Fruit fly (Drosophila melanogaster): Measurements from ENCODE around the gene CG14024.
A peak's percentile ranks its signal among the peaks of the same experiment; 100 is the strongest.

Gene CG14024

dm6 chr2L:5314630-5315159, at the start of gene CG14024:
TSS of gene CG14024 (minus strand) at chr2L:5314895.
- TF ChIP-seq Dll (optimal IDR thresholded peaks at IDR 0.05) (peak; percentile 44), CG8478 (optimal IDR thresholded peaks at IDR 0.05) (no peak)

dm6 chr2L:5362351-5362750, 47.7 kb upstream of the CG14024 start:
- no peak for TF ChIP-seq Dll (optimal IDR thresholded peaks at IDR 0.05)
- no peak for TF ChIP-seq psq (optimal IDR thresholded peaks at IDR 0.05)
- TF ChIP-seq CG8478 (optimal IDR thresholded peaks at IDR 0.05): no peak
- TF ChIP-seq EcR (GFP tag; optimal IDR thresholded peaks at IDR 0.05): no peak
- no peak for TF ChIP-seq pan (optimal IDR thresholded peaks at IDR 0.05)
- TF ChIP-seq usp (GFP tag; optimal IDR thresholded peaks at IDR 0.05): no peak

dm6 chr2L:5353454-5353853, 38.8 kb upstream of the CG14024 start:
- TF ChIP-seq EcR (GFP tag; optimal IDR thresholded peaks at IDR 0.05) (no peak), CG8478 (optimal IDR thresholded peaks at IDR 0.05) (no peak), usp (GFP tag; optimal IDR thresholded peaks at IDR 0.05) (no peak), psq (optimal IDR thresholded peaks at IDR 0.05) (no peak), Dll (optimal IDR thresholded peaks at IDR 0.05) (no peak), pan (optimal IDR thresholded peaks at IDR 0.05) (no peak)

- no peak for TF ChIP-seq pan (optimal IDR thresholded peaks at IDR 0.05)
These were observed 33.9 kb upstream of the CG14024 start for dm6 chr2L:5348591-5348990.

dm6 chr2L:5345900-5346299, 31.2 kb upstream of the CG14024 start, which contains the start of gene nompC:
TSS of gene nompC (plus strand) at chr2L:5346200.
- TF ChIP-seq psq (optimal IDR thresholded peaks at IDR 0.05): no peak
- TF ChIP-seq pan (optimal IDR thresholded peaks at IDR 0.05): no peak
- no peak for TF ChIP-seq CG8478 (optimal IDR thresholded peaks at IDR 0.05)
- TF ChIP-seq Dll (optimal IDR thresholded peaks at IDR 0.05): no peak
- no peak for TF ChIP-seq usp (GFP tag; optimal IDR thresholded peaks at IDR 0.05)
- TF ChIP-seq EcR (GFP tag; optimal IDR thresholded peaks at IDR 0.05): no peak

- TF ChIP-seq pan (optimal IDR thresholded peaks at IDR 0.05): no peak
- TF ChIP-seq usp (GFP tag; optimal IDR thresholded peaks at IDR 0.05): no peak
- no peak for TF ChIP-seq EcR (GFP tag; optimal IDR thresholded peaks at IDR 0.05)
- no peak for TF ChIP-seq Dll (optimal IDR thresholded peaks at IDR 0.05)
- TF ChIP-seq CG8478 (optimal IDR thresholded peaks at IDR 0.05): no peak
- TF ChIP-seq psq (optimal IDR thresholded peaks at IDR 0.05): no peak
These were observed 27.6 kb upstream of the CG14024 start, which contains the start of gene Acsf2 for dm6 chr2L:5342119-5342817. TSS of gene Acsf2 (minus strand) at chr2L:5342234.

- no peak for TF ChIP-seq psq (optimal IDR thresholded peaks at IDR 0.05)
- TF ChIP-seq CG8478 (optimal IDR thresholded peaks at IDR 0.05): no peak
- no peak for TF ChIP-seq EcR (GFP tag; optimal IDR thresholded peaks at IDR 0.05)
- TF ChIP-seq Dll (optimal IDR thresholded peaks at IDR 0.05): no peak
- TF ChIP-seq pan (optimal IDR thresholded peaks at IDR 0.05): no peak
- TF ChIP-seq usp (GFP tag; optimal IDR thresholded peaks at IDR 0.05): no peak
These were observed 26.4 kb upstream of the CG14024 start for dm6 chr2L:5341015-5341608.

- TF ChIP-seq Dll (optimal IDR thresholded peaks at IDR 0.05) (no peak), EcR (GFP tag; optimal IDR thresholded peaks at IDR 0.05) (no peak), CG8478 (optimal IDR thresholded peaks at IDR 0.05) (no peak), psq (optimal IDR thresholded peaks at IDR 0.05) (no peak), pan (optimal IDR thresholded peaks at IDR 0.05) (no peak)
These were observed 24.0 kb upstream of the CG14024 start for dm6 chr2L:5338721-5339036.

dm6 chr2L:5338024-5338720, 23.5 kb upstream of the CG14024 start, which contains the start of gene fusl:
TSS of gene fusl (minus strand) at chr2L:5338073.
- TF ChIP-seq pan (optimal IDR thresholded peaks at IDR 0.05): no peak
- no peak for TF ChIP-seq Dll (optimal IDR thresholded peaks at IDR 0.05)
- no peak for TF ChIP-seq psq (optimal IDR thresholded peaks at IDR 0.05)
- no peak for TF ChIP-seq usp (GFP tag; optimal IDR thresholded peaks at IDR 0.05)
- TF ChIP-seq CG8478 (optimal IDR thresholded peaks at IDR 0.05): no peak
- TF ChIP-seq EcR (GFP tag; optimal IDR thresholded peaks at IDR 0.05): no peak

- TF ChIP-seq CG8478 (optimal IDR thresholded peaks at IDR 0.05): no peak
These were observed 22.5 kb upstream of the CG14024 start for dm6 chr2L:5337159-5337558.

- no peak for TF ChIP-seq pan (optimal IDR thresholded peaks at IDR 0.05)
- no peak for TF ChIP-seq psq (optimal IDR thresholded peaks at IDR 0.05)
- TF ChIP-seq CG8478 (optimal IDR thresholded peaks at IDR 0.05): no peak
- TF ChIP-seq usp (GFP tag; optimal IDR thresholded peaks at IDR 0.05): no peak
- TF ChIP-seq Dll (optimal IDR thresholded peaks at IDR 0.05): no peak
- no peak for TF ChIP-seq EcR (GFP tag; optimal IDR thresholded peaks at IDR 0.05)
These were observed 17.9 kb upstream of the CG14024 start for dm6 chr2L:5332574-5332973.

dm6 chr2L:5329557-5329956, 14.9 kb upstream of the CG14024 start, which contains the start of gene TotM:
TSS of gene TotM (plus strand) at chr2L:5329857.
- TF ChIP-seq Dll (optimal IDR thresholded peaks at IDR 0.05) (no peak), CG8478 (optimal IDR thresholded peaks at IDR 0.05) (no peak), psq (optimal IDR thresholded peaks at IDR 0.05) (no peak), usp (GFP tag; optimal IDR thresholded peaks at IDR 0.05) (no peak), pan (optimal IDR thresholded peaks at IDR 0.05) (no peak), EcR (GFP tag; optimal IDR thresholded peaks at IDR 0.05) (no peak)
